Worm (Caenorhabditis elegans) whole organism, L4/young adult: ENCODE results near the gene K09C8.9.

ENCODE experiments used
- W03F9.2 ChIP-seq: fragments of 150-350 bp; optimal IDR thresholded peaks from 2 replicates; lab custom pipeline; 2014; ENCODE audit warnings: missing biosample characterization, missing genetic modification characterization
- dao-5 ChIP-seq: sonication (generic microtip); optimal IDR thresholded peaks from 2 replicates; lab custom pipeline; 2016; ENCODE audit warnings: missing genotype, missing genetic modification characterization, moderate library complexity, missing compliant biosample characterization
- him-1 ChIP-seq: sonication (generic microtip); optimal IDR thresholded peaks from 2 replicates; lab custom pipeline; 2016; ENCODE audit warnings: missing genotype, missing genetic modification reagents, missing genetic modification characterization, missing compliant biosample characterization

Gene K09C8.9

ce11 chrX:10990855-10991176, 23.2 kb upstream of the K09C8.9 start:
- TF ChIP-seq him-1 (no peak), dao-5 (tag; lab: Kevin White, UChicago) (no peak), W03F9.2 (no peak)

- no peak for TF ChIP-seq dao-5 (tag; lab: Kevin White, UChicago)
- TF ChIP-seq him-1, result no peak
- TF ChIP-seq W03F9.2, result no peak
Measured at ce11 chrX:10990159-10990854, 22.7 kb upstream of the K09C8.9 start.

- TF ChIP-seq him-1 (no peak), dao-5 (tag; lab: Kevin White, UChicago) (no peak), W03F9.2 (no peak)
Measured at ce11 chrX:10989286-10989685, 21.7 kb upstream of the K09C8.9 start.

ce11 chrX:10982051-10982450, 14.5 kb upstream of the K09C8.9 start, which contains the start of gene ver-4:
TSS of gene ver-4 (plus strand) at chrX:10982351.
- TF ChIP-seq W03F9.2 (no peak), dao-5 (tag; lab: Kevin White, UChicago) (no peak), him-1 (no peak)

- TF ChIP-seq him-1, result no peak
Measured at ce11 chrX:10981374-10981773, 13.8 kb upstream of the K09C8.9 start.

- TF ChIP-seq him-1 (no peak), dao-5 (tag; lab: Kevin White, UChicago) (no peak), W03F9.2 (no peak)
Measured at ce11 chrX:10979186-10979585, 11.6 kb upstream of the K09C8.9 start, which contains the start of gene pxn-2. TSS of gene pxn-2 (minus strand) at chrX:10979286.

ce11 chrX:10976447-10977196, 9.0 kb upstream of the K09C8.9 start:
- TF ChIP-seq dao-5 (tag; lab: Kevin White, UChicago) (no peak), W03F9.2 (no peak), him-1 (no peak)

- no peak for TF ChIP-seq him-1
Measured at ce11 chrX:10971118-10971517, 3.5 kb upstream of the K09C8.9 start.

ce11 chrX:10970629-10971028, 3.0 kb upstream of the K09C8.9 start, which contains the start of gene K09C8.8:
TSS of gene K09C8.8 (plus strand) at chrX:10970929.
- no peak for TF ChIP-seq him-1
- TF ChIP-seq dao-5 (tag; lab: Kevin White, UChicago), result no peak
- no peak for TF ChIP-seq W03F9.2

ce11 chrX:10966251-10966650, 1.3 kb downstream of the K09C8.9 start, which contains the start of gene lge-1:
TSS of gene lge-1 (plus strand) at chrX:10966551.
- TF ChIP-seq dao-5 (tag; lab: Kevin White, UChicago) (no peak), him-1 (no peak), W03F9.2 (no peak)

- TF ChIP-seq him-1 (no peak), dao-5 (tag; lab: Kevin White, UChicago) (no peak), W03F9.2 (no peak)
Measured at ce11 chrX:10965508-10965907, 2.1 kb downstream of the K09C8.9 start.

ce11 chrX:10963453-10964046, 4.0 kb downstream of the K09C8.9 start, which contains the start of gene nas-10:
TSS of gene nas-10 (minus strand) at chrX:10963503.
- peak; percentile 81 for TF ChIP-seq him-1
- TF ChIP-seq dao-5 (tag; lab: Kevin White, UChicago), result peak; percentile 72
- no peak for TF ChIP-seq W03F9.2

- TF ChIP-seq him-1, result no peak
- no peak for TF ChIP-seq dao-5 (tag; lab: Kevin White, UChicago)
- no peak for TF ChIP-seq W03F9.2
Measured at ce11 chrX:10961724-10962123, 5.9 kb downstream of the K09C8.9 start.

- no peak for TF ChIP-seq him-1
- no peak for TF ChIP-seq dao-5 (tag; lab: Kevin White, UChicago)
- no peak for TF ChIP-seq W03F9.2
Measured at ce11 chrX:10959136-10959535, 8.5 kb downstream of the K09C8.9 start, which contains the start of gene K09C8.2. TSS of gene K09C8.2 (plus strand) at chrX:10959436.

- TF ChIP-seq him-1 (no peak), dao-5 (tag; lab: Kevin White, UChicago) (no peak), W03F9.2 (no peak)
Measured at ce11 chrX:10958427-10958826, 9.2 kb downstream of the K09C8.9 start, which contains the start of gene nlp-19. TSS of gene nlp-19 (plus strand) at chrX:10958727.
